Worm (Caenorhabditis elegans): ENCODE measurements around the gene C28A5.2.

C28A5.2 gene

DNA sequence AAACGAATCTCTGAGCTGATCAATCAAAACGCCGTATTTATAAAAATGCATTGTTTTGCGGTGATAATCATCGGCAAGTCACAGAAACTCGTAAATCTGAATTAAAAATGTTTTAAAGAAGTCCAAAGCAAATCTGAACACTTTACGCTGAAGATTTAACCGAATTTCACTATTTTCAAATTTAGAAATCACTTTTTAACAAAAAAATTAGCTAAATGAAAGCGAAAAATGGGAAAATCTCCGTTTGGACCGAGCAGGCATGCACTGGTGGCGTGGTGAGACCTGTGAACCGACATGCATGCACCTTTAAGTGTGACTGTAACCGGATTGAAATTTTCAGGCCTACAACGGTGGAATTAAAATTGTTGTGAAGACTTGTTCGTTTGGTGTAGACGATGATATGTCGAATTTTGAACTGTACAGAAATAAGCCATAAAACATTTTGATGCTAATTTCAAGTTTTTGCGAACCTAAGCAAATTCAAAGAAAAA is at the start of gene C28A5.2:
Gene C28A5.2 (minus strand): TSS at position 51 of the 491 bp plus-strand sequence.
- no peak for TF ChIP-seq sox-4 (tag; optimal IDR thresholded peaks at IDR 0.05)
- no peak for TF ChIP-seq pqm-1 (tag; optimal IDR thresholded peaks at IDR 0.05)
- no peak for TF ChIP-seq ceh-22 (tag; optimal IDR thresholded peaks at IDR 0.05)
- TF ChIP-seq ceh-24 (tag; optimal IDR thresholded peaks at IDR 0.05), result no peak
- TF ChIP-seq T23F11.4 (GFP tag; optimal IDR thresholded peaks at IDR 0.05), result no peak
- no peak for TF ChIP-seq fkh-10 (GFP tag; optimal IDR thresholded peaks at IDR 0.05)
- no peak for TF ChIP-seq ceh-6 (GFP tag; optimal IDR thresholded peaks at IDR 0.05)
- TF ChIP-seq ceh-45 (GFP tag; IDR thresholded peaks at IDR 0.05), result no peak
- no peak for TF ChIP-seq unc-86 (tag; optimal IDR thresholded peaks at IDR 0.05)
- no peak for TF ChIP-seq nhr-11 (tag; optimal IDR thresholded peaks at IDR 0.05)
- TF ChIP-seq F13H6.1 (tag; optimal IDR thresholded peaks at IDR 0.05), result no peak
- TF ChIP-seq C08G9.2 (tag; optimal IDR thresholded peaks at IDR 0.05), result no peak
- no peak for TF ChIP-seq eyg-1 (tag; optimal IDR thresholded peaks at IDR 0.05)
- TF ChIP-seq K09A11.1 (tag; optimal IDR thresholded peaks at IDR 0.05; ENCODE audit: insufficient read depth), result no peak
- TF ChIP-seq pha-4 (tag; optimal IDR thresholded peaks at IDR 0.05), result no peak
- TF ChIP-seq ceh-2 (tag; optimal IDR thresholded peaks at IDR 0.05), result no peak
- no peak for TF ChIP-seq ceh-34 (tag; optimal IDR thresholded peaks at IDR 0.05)
- TF ChIP-seq elt-2 (tag; optimal IDR thresholded peaks at IDR 0.05), result no peak

DNA sequence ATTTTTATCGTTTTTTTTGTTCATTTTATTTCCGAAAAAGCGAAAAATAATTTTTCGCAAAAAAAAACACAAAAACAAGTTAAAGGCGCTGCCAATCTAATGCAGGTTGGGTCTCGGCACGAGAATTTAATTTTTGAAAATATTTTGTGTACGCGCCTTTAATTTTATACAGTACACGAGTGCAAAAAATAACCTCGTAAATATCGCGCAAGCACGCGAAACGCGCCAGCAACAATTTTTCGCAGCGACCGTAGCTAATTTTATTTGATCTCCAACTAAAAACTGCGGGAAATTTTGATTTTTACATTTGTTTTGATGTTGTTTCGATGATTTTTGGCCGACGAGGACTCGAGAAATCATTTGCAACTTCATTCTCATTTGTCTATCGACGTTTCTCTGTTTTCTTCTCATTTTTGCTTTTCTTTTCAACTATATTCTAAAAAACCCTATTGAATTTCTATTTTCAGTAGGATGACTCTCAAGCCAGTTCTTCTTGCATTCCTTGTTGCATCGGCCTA is 49.6 kb upstream of the C28A5.2 start, which contains the start of gene cpg-1:
Gene cpg-1 (plus strand): TSS at position 468 of the 518 bp plus-strand sequence.
- TF ChIP-seq unc-86 (tag; optimal IDR thresholded peaks at IDR 0.05) (no peak), ceh-6 (GFP tag; optimal IDR thresholded peaks at IDR 0.05) (no peak), ceh-48 (tag; optimal IDR thresholded peaks at IDR 0.05) (no peak), pat-9 (tag; optimal IDR thresholded peaks at IDR 0.05) (no peak), zip-5 (tag; optimal IDR thresholded peaks at IDR 0.05) (no peak), F13H6.1 (tag; optimal IDR thresholded peaks at IDR 0.05) (no peak), syd-9 (tag; optimal IDR thresholded peaks at IDR 0.05) (no peak)

DNA sequence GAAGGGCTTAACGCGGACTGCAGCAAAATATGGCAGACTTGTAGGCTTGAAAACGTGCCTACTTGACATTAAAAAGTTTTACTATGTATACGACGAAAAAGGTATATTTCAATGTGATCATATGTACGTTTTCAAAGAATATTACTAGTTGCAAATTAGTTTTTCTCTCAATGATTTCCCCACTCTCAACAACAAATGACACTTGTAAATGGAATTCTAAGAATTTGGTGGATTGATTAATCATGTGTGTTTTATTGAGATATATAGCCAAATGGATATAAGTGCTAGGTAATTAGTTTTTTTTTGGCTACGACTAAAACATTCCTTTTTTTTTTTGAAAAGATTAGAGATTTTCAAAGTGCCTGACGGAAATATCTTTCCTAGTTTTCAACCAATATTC is 47.9 kb upstream of the C28A5.2 start:
- TF ChIP-seq mec-3 (tag; optimal IDR thresholded peaks at IDR 0.05; ENCODE audit: borderline replicate concordance) (no peak), hlh-8 (tag; optimal IDR thresholded peaks at IDR 0.05) (no peak), unc-55 (GFP tag; optimal IDR thresholded peaks at IDR 0.05) (no peak), ama-1 (optimal IDR thresholded peaks at IDR 0.05) (no peak), C08G9.2 (tag; optimal IDR thresholded peaks at IDR 0.05) (no peak)

DNA sequence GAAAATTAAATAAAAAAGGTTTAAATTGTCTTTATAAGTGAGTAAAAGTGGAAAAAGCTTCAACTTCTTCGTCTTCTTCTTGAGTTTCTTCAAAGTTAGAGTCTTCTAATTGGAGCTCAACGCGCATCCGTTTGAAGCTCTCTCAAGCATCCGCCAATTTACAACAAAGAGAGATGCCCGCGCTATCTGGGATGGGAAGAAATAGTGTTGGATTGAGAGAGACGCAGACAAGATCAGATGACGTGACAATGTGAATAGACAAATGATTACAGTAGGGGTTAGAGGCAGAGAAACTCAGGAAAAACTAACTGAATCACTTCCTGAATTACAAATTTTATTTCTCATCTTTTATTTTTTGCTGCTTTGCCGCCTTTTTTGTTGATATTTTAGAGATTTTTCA is 43.6 kb upstream of the C28A5.2 start:
- TF ChIP-seq T23F11.4 (GFP tag; optimal IDR thresholded peaks at IDR 0.05) (no peak), ceh-6 (GFP tag; optimal IDR thresholded peaks at IDR 0.05) (no peak), fkh-10 (GFP tag; optimal IDR thresholded peaks at IDR 0.05) (no peak), K09A11.1 (tag; optimal IDR thresholded peaks at IDR 0.05; ENCODE audit: insufficient read depth) (no peak), ahr-1 (tag; optimal IDR thresholded peaks at IDR 0.05) (no peak), npax-4 (tag; optimal IDR thresholded peaks at IDR 0.05) (no peak), elt-4 (tag; optimal IDR thresholded peaks at IDR 0.05) (no peak), fkh-6 (tag; optimal IDR thresholded peaks at IDR 0.05) (no peak), ceh-19 (GFP tag; optimal IDR thresholded peaks at IDR 0.05) (no peak), dve-1 (tag; optimal IDR thresholded peaks at IDR 0.05) (no peak), unc-42 (tag; optimal IDR thresholded peaks at IDR 0.05) (no peak), K02D7.2 (tag; optimal IDR thresholded peaks at IDR 0.05) (no peak), che-1 (tag; optimal IDR thresholded peaks at IDR 0.05) (no peak), sdc-2 (tag; optimal IDR thresholded peaks at IDR 0.05) (no peak), ets-4 (tag; optimal IDR thresholded peaks at IDR 0.05) (no peak), ref-2 (tag; optimal IDR thresholded peaks at IDR 0.05) (no peak), hlh-13 (GFP tag; optimal IDR thresholded peaks at IDR 0.05) (no peak), syd-9 (tag; optimal IDR thresholded peaks at IDR 0.05) (no peak)

Measured in whole organism, late embryonic.